2 worm cellular contexts compared by ENCODE assay signal in genomic region chrV:14140733-14141132, ce11.
TF ChIP-seq lines count a peak whose summit lies in the region.

No protein-coding gene starts in this region.

TF ChIP-seq in whole organism, L1 larva, 84 proteins besides CTCF, POLR2A, EP300 and RAD21 (continued from another document):
- TF ChIP-seq egl-27 (tag; optimal IDR thresholded peaks at IDR 0.05; lab: Kevin White, UChicago), result no peak
- no peak for TF ChIP-seq zip-4 (GFP tag; optimal IDR thresholded peaks at IDR 0.05; lab: Kevin White, UChicago)
- TF ChIP-seq ztf-11 (tag; optimal IDR thresholded peaks at IDR 0.05; lab: Kevin White, UChicago), result no peak
- no peak for TF ChIP-seq lin-39 (tag; optimal IDR thresholded peaks at IDR 0.05; lab: Kevin White, UChicago)
- TF ChIP-seq fkh-8 (tag; optimal IDR thresholded peaks at IDR 0.05; lab: Kevin White, UChicago), result no peak
- TF ChIP-seq ceh-8 (GFP tag; optimal IDR thresholded peaks at IDR 0.05; lab: Kevin White, UChicago), result no peak
- TF ChIP-seq dpl-1 (GFP tag; optimal IDR thresholded peaks at IDR 0.05; lab: Kevin White, UChicago), result no peak
- no peak for TF ChIP-seq lsy-2 (tag; optimal IDR thresholded peaks at IDR 0.05; lab: Kevin White, UChicago)
- TF ChIP-seq hlh-4 (tag; optimal IDR thresholded peaks at IDR 0.05; lab: Kevin White, UChicago), result no peak
- no peak for TF ChIP-seq rnt-1 (tag; optimal IDR thresholded peaks at IDR 0.05; lab: Kevin White, UChicago)
- TF ChIP-seq nhr-237 (tag; optimal IDR thresholded peaks at IDR 0.05; lab: Kevin White, UChicago), result no peak
- TF ChIP-seq isw-1 (GFP tag; IDR thresholded peaks at IDR 0.05; lab: Robert Waterston, UW), result no peak
- TF ChIP-seq sup-37 (GFP tag; optimal IDR thresholded peaks at IDR 0.05; lab: Kevin White, UChicago), result no peak
- no peak for TF ChIP-seq ceh-88 (GFP tag; IDR thresholded peaks at IDR 0.05; lab: Robert Waterston, UW)
- no peak for TF ChIP-seq pag-3 (tag; optimal IDR thresholded peaks at IDR 0.05; lab: Kevin White, UChicago; ENCODE audit: borderline replicate concordance, insufficient read depth)
- TF ChIP-seq unc-130 (tag; optimal IDR thresholded peaks at IDR 0.05; lab: Kevin White, UChicago), result no peak
- TF ChIP-seq nhr-85 (tag; lab: Kevin White, UChicago), result no peak
- no peak for TF ChIP-seq mab-9 (GFP tag; IDR thresholded peaks at IDR 0.05; lab: Robert Waterston, UW)
- TF ChIP-seq pax-3 (tag; optimal IDR thresholded peaks at IDR 0.05; lab: Kevin White, UChicago), result no peak
- TF ChIP-seq ztf-4 (tag; optimal IDR thresholded peaks at IDR 0.05; lab: Kevin White, UChicago), result no peak
- TF ChIP-seq nhr-28 (tag; optimal IDR thresholded peaks at IDR 0.05; lab: Kevin White, UChicago), result no peak
- peak; percentile 68 for TF ChIP-seq lin-14 (GFP tag; optimal IDR thresholded peaks at IDR 0.05; lab: Kevin White, UChicago)
- no peak for TF ChIP-seq mep-1 (tag; optimal IDR thresholded peaks at IDR 0.05; lab: Kevin White, UChicago)
- TF ChIP-seq dsc-1 (tag; optimal IDR thresholded peaks at IDR 0.05; lab: Kevin White, UChicago), result no peak
- TF ChIP-seq zag-1 (tag; optimal IDR thresholded peaks at IDR 0.05; lab: Kevin White, UChicago), result no peak
- no peak for TF ChIP-seq vab-15 (tag; optimal IDR thresholded peaks at IDR 0.05; lab: Kevin White, UChicago)
- no peak for TF ChIP-seq irx-1 (tag; optimal IDR thresholded peaks at IDR 0.05; lab: Kevin White, UChicago)
- no peak for TF ChIP-seq efl-1 (optimal IDR thresholded peaks at IDR 0.05; lab: Kevin White, UChicago)
- peak in 1 of 2 experiments; percentile 70 for TF ChIP-seq efl-1 (GFP tag; optimal IDR thresholded peaks at IDR 0.05 in 1 of 2; lab: Kevin White, UChicago)
- no peak for TF ChIP-seq aha-1 (tag; optimal IDR thresholded peaks at IDR 0.05; lab: Kevin White, UChicago)

TF ChIP-seq in whole organism, L4 larva, 104 proteins besides CTCF, POLR2A, EP300 and RAD21 (continued from another document):
- TF ChIP-seq lsy-2 (tag; optimal IDR thresholded peaks at IDR 0.05; lab: Kevin White, UChicago) (peak in 1 of 2 experiments; percentile 4), fkh-10 (GFP tag; optimal IDR thresholded peaks at IDR 0.05; lab: Kevin White, UChicago) (peak; percentile 82), unc-39 (tag; optimal IDR thresholded peaks at IDR 0.05; lab: Kevin White, UChicago) (no peak), nhr-102 (tag; optimal IDR thresholded peaks at IDR 0.05; lab: Kevin White, UChicago) (no peak), ceh-32 (tag; optimal IDR thresholded peaks at IDR 0.05; lab: Kevin White, UChicago; ENCODE audit: poor library complexity) (no peak), T26A8.4 (GFP tag; IDR thresholded peaks at IDR 0.05; lab: Robert Waterston, UW) (no peak)
